Worm (Caenorhabditis elegans): ENCODE data around the gene clh-5.

The clh-5 gene

ce11 chrII:9128132-9128531 is 29.7 kb upstream of the clh-5 start:
- TF ChIP-seq ceh-83 (GFP tag; optimal IDR thresholded peaks at IDR 0.05) (no peak), bed-3 (GFP tag; optimal IDR thresholded peaks at IDR 0.05) (no peak), elt-1 (tag; optimal IDR thresholded peaks at IDR 0.05; ENCODE audit: borderline replicate concordance, insufficient read depth) (peak; percentile 10), sptf-1 (tag; optimal IDR thresholded peaks at IDR 0.05) (no peak), ceh-43 (GFP tag; optimal IDR thresholded peaks at IDR 0.05) (no peak), nhr-237 (tag; optimal IDR thresholded peaks at IDR 0.05) (peak; percentile 58), lin-13 (tag; optimal IDR thresholded peaks at IDR 0.05) (no peak), elt-3 (tag; optimal IDR thresholded peaks at IDR 0.05) (peak; percentile 91)

ce11 chrII:9127379-9127778 is 29.0 kb upstream of the clh-5 start:
- TF ChIP-seq sptf-1 (tag; optimal IDR thresholded peaks at IDR 0.05) (no peak), bed-3 (GFP tag; optimal IDR thresholded peaks at IDR 0.05) (no peak), mep-1 (tag; optimal IDR thresholded peaks at IDR 0.05) (no peak), ceh-83 (GFP tag; optimal IDR thresholded peaks at IDR 0.05) (no peak), blmp-1 (tag; optimal IDR thresholded peaks at IDR 0.05) (no peak), unc-39 (tag; optimal IDR thresholded peaks at IDR 0.05) (no peak), unc-62 (GFP tag; optimal IDR thresholded peaks at IDR 0.05) (no peak), snpc-4 (tag; optimal IDR thresholded peaks at IDR 0.05) (no peak), mls-2 (tag; optimal IDR thresholded peaks at IDR 0.05) (no peak)

ce11 chrII:9126965-9127364 is 28.6 kb upstream of the clh-5 start:
- TF ChIP-seq ceh-39 (tag; optimal IDR thresholded peaks at IDR 0.05) = no peak
- no peak for TF ChIP-seq nhr-76 (tag; optimal IDR thresholded peaks at IDR 0.05)
- TF ChIP-seq lin-32 (GFP tag; optimal IDR thresholded peaks at IDR 0.05) = no peak
- no peak for TF ChIP-seq ceh-83 (GFP tag; optimal IDR thresholded peaks at IDR 0.05)
- TF ChIP-seq bed-3 (GFP tag; optimal IDR thresholded peaks at IDR 0.05) = no peak
- no peak for TF ChIP-seq unc-39 (tag; optimal IDR thresholded peaks at IDR 0.05)
- no peak for TF ChIP-seq flh-1 (GFP tag; optimal IDR thresholded peaks at IDR 0.05)
- TF ChIP-seq ztf-11 (tag; optimal IDR thresholded peaks at IDR 0.05) = no peak
- no peak for TF ChIP-seq ceh-43 (GFP tag; optimal IDR thresholded peaks at IDR 0.05)
- TF ChIP-seq mls-2 (tag; optimal IDR thresholded peaks at IDR 0.05) = no peak
- TF ChIP-seq sptf-1 (tag; optimal IDR thresholded peaks at IDR 0.05) = no peak
- no peak for TF ChIP-seq drap-1 (GFP tag; optimal IDR thresholded peaks at IDR 0.05)
- TF ChIP-seq pha-4 (tag; optimal IDR thresholded peaks at IDR 0.05) = no peak
- no peak for TF ChIP-seq ces-1 (GFP tag; optimal IDR thresholded peaks at IDR 0.05)

ce11 chrII:9125558-9125957 is 27.2 kb upstream of the clh-5 start:
- peak; percentile 95 for TF ChIP-seq zip-8 (tag; optimal IDR thresholded peaks at IDR 0.05)

- TF ChIP-seq hlh-1 (tag; optimal IDR thresholded peaks at IDR 0.05) (no peak), nhr-76 (tag; optimal IDR thresholded peaks at IDR 0.05) (no peak)
Observed at ce11 chrII:9125007-9125406, 26.6 kb upstream of the clh-5 start.

ce11 chrII:9124353-9124752 is 25.9 kb upstream of the clh-5 start:
- no peak for TF ChIP-seq ztf-11 (tag; optimal IDR thresholded peaks at IDR 0.05)
- no peak for TF ChIP-seq nhr-12 (tag; optimal IDR thresholded peaks at IDR 0.05)
- TF ChIP-seq mab-5 (tag; optimal IDR thresholded peaks at IDR 0.05) = no peak
- no peak for TF ChIP-seq nhr-2 (tag; optimal IDR thresholded peaks at IDR 0.05)
- TF ChIP-seq sptf-1 (tag; optimal IDR thresholded peaks at IDR 0.05) = no peak
- no peak for TF ChIP-seq mep-1 (tag; optimal IDR thresholded peaks at IDR 0.05)
- TF ChIP-seq pha-4 (tag; optimal IDR thresholded peaks at IDR 0.05) = no peak
- TF ChIP-seq unc-39 (tag; optimal IDR thresholded peaks at IDR 0.05) = no peak
- TF ChIP-seq lin-13 (tag; optimal IDR thresholded peaks at IDR 0.05) = no peak

- TF ChIP-seq zip-8 (tag; optimal IDR thresholded peaks at IDR 0.05) (no peak), cnd-1 (tag; optimal IDR thresholded peaks at IDR 0.05) (no peak), tbx-8 (GFP tag; optimal IDR thresholded peaks at IDR 0.05) (no peak), ham-2 (GFP tag; optimal IDR thresholded peaks at IDR 0.05) (no peak), blmp-1 (tag; optimal IDR thresholded peaks at IDR 0.05) (no peak), hlh-1 (tag; optimal IDR thresholded peaks at IDR 0.05) (no peak), nhr-76 (tag; optimal IDR thresholded peaks at IDR 0.05) (no peak), mls-2 (tag; optimal IDR thresholded peaks at IDR 0.05) (no peak), mep-1 (tag; optimal IDR thresholded peaks at IDR 0.05) (no peak), nhr-237 (tag; optimal IDR thresholded peaks at IDR 0.05) (no peak), ceh-43 (GFP tag; optimal IDR thresholded peaks at IDR 0.05) (no peak), mab-5 (tag; optimal IDR thresholded peaks at IDR 0.05) (no peak)
Observed at ce11 chrII:9120813-9121554, 22.6 kb upstream of the clh-5 start.
